Fruit fly (Drosophila melanogaster) whole organism, prepupa: ENCODE data around the gene CG11700.

Experiments
- Blimp-1 ChIP-seq: fragments of 200-800 bp; sonication (Bioruptor generic); optimal IDR thresholded peaks from 3 replicates; lab custom pipeline; 2017; ENCODE audit warnings: missing biosample characterization, missing genetic modification characterization, mild to moderate bottlenecking, moderate library complexity, missing genetic modification reagents
- CG11762 ChIP-seq: fragments of 200-800 bp; sonication (Bioruptor generic); optimal IDR thresholded peaks from 3 replicates; lab custom pipeline; 2016; ENCODE audit warnings: missing biosample characterization, missing genetic modification characterization; ENCODE audit not compliant: insufficient read depth
- CG15336 ChIP-seq: fragments of 200-800 bp; sonication (Bioruptor generic); IDR thresholded peaks from 2 replicates; pipeline ENCODE4 v1.3.6; 2022; ENCODE audit warnings: missing biosample characterization, missing genetic modification characterization
- CG1621 ChIP-seq: fragments of 200-800 bp; sonication (Bioruptor generic); optimal IDR thresholded peaks from 3 replicates; lab custom pipeline; 2018; ENCODE audit warnings: missing biosample characterization, mild to moderate bottlenecking, missing genetic modification characterization
- CG3032 ChIP-seq: fragments of 200-800 bp; optimal IDR thresholded peaks from 2 replicates; lab custom pipeline; 2019; ENCODE audit warnings: missing biosample characterization, mild to moderate bottlenecking, missing genetic modification characterization, moderate library complexity
- CG31627 ChIP-seq: fragments of 200-800 bp; sonication (Bioruptor generic); optimal IDR thresholded peaks from 3 replicates; lab custom pipeline; 2016; ENCODE audit warnings: missing biosample characterization, missing genetic modification characterization
- CG32006 ChIP-seq: fragments of 200-800 bp; sonication (Bioruptor generic); optimal IDR thresholded peaks from 3 replicates; lab custom pipeline; 2017; ENCODE audit warnings: missing biosample characterization, mild to moderate bottlenecking, missing genetic modification characterization
- CG3919 ChIP-seq: fragments of 200-800 bp; sonication (Bioruptor generic); optimal IDR thresholded peaks from 3 replicates; lab custom pipeline; 2016; ENCODE audit warnings: missing biosample characterization, missing genetic modification characterization
- CG6163 ChIP-seq: fragments of 200-800 bp; sonication (Bioruptor generic); IDR thresholded peaks from 3 replicates; pipeline ENCODE4 v1.3.6; 2022; ENCODE audit warnings: missing biosample characterization, missing genetic modification characterization
- CG6276 ChIP-seq: fragments of 200-800 bp; sonication (Bioruptor generic); optimal IDR thresholded peaks from 2 replicates; lab custom pipeline; 2017; ENCODE audit warnings: missing biosample characterization, mild to moderate bottlenecking, missing genetic modification characterization
- CG6854 ChIP-seq: fragments of 200-800 bp; sonication (Bioruptor generic); optimal IDR thresholded peaks from 2 replicates; lab custom pipeline; 2017; ENCODE audit warnings: missing biosample characterization, mild to moderate bottlenecking, missing genetic modification characterization
- CG7368 ChIP-seq: fragments of 200-800 bp; sonication (Bioruptor generic); optimal IDR thresholded peaks from 3 replicates; lab custom pipeline; 2016; ENCODE audit warnings: missing biosample characterization, missing genetic modification characterization
- CG8119 ChIP-seq: fragments of 200-800 bp; sonication (Bioruptor generic); IDR thresholded peaks from 3 replicates; pipeline ENCODE4 v1.3.6; 2022; ENCODE audit warnings: missing biosample characterization, missing genetic modification characterization
- CG8632 ChIP-seq: fragments of 200-800 bp; sonication (Bioruptor generic); optimal IDR thresholded peaks from 3 replicates; lab custom pipeline; 2016; ENCODE audit warnings: missing biosample characterization, missing genetic modification characterization
- CG9139 ChIP-seq: fragments of 200-800 bp; sonication (Bioruptor generic); optimal IDR thresholded peaks from 3 replicates; lab custom pipeline; 2017; ENCODE audit warnings: missing biosample characterization, mild to moderate bottlenecking, missing genetic modification characterization
- Eip75B ChIP-seq: fragments of 200-800 bp; sonication (Bioruptor generic); optimal IDR thresholded peaks from 3 replicates; lab custom pipeline; 2016; ENCODE audit warnings: missing biosample characterization, missing genetic modification characterization
- Eip78C ChIP-seq: fragments of 200-800 bp; sonication (Bioruptor generic); peaks from one replicate; lab custom pipeline; 2016; ENCODE audit warnings: missing biosample characterization, missing genetic modification characterization
- Eip93F ChIP-seq: fragments of 200-800 bp; sonication (Bioruptor generic); optimal IDR thresholded peaks from 2 replicates; lab custom pipeline; 2016; ENCODE audit warnings: missing biosample characterization, mild to moderate bottlenecking, missing genetic modification characterization
- Ets21C ChIP-seq: fragments of 200-800 bp; sonication (Bioruptor generic); optimal IDR thresholded peaks from 3 replicates; lab custom pipeline; 2016; ENCODE audit warnings: missing biosample characterization, missing genetic modification characterization
- Gug ChIP-seq: fragments of 200-800 bp; sonication (Bioruptor generic); IDR thresholded peaks from 2 replicates; pipeline ENCODE4 v1.3.6; 2022; ENCODE audit warnings: missing biosample characterization, missing genetic modification characterization
- Hr38 ChIP-seq: sonication (Bioruptor generic); optimal IDR thresholded peaks from 2 replicates; lab custom pipeline; 2016; ENCODE audit warnings: missing biosample characterization, missing genetic modification characterization
- Met ChIP-seq: fragments of 200-800 bp; sonication (Bioruptor generic); optimal IDR thresholded peaks from 3 replicates; lab custom pipeline; 2016; ENCODE audit warnings: missing biosample characterization, missing genetic modification characterization
- OdsH ChIP-seq: fragments of 200-800 bp; sonication (Bioruptor generic); optimal IDR thresholded peaks from 3 replicates; lab custom pipeline; 2016; ENCODE audit warnings: missing biosample characterization, missing genetic modification characterization
- Smox ChIP-seq: fragments of 200-800 bp; sonication (Bioruptor generic); optimal IDR thresholded peaks from 3 replicates; lab custom pipeline; 2016; ENCODE audit warnings: missing biosample characterization, missing genetic modification characterization
- Sox14 ChIP-seq: fragments of 200-800 bp; sonication (Bioruptor generic); optimal IDR thresholded peaks from 3 replicates; lab custom pipeline; 2016; ENCODE audit warnings: missing biosample characterization, missing genetic modification characterization
- achi ChIP-seq: fragments of 200-800 bp; sonication (Bioruptor generic); optimal IDR thresholded peaks from 3 replicates; lab custom pipeline; 2016; ENCODE audit warnings: missing biosample characterization, missing genetic modification characterization
- cyc ChIP-seq: fragments of 200-800 bp; sonication (Bioruptor generic); optimal IDR thresholded peaks from 3 replicates; lab custom pipeline; 2016; ENCODE audit warnings: missing biosample characterization, missing genetic modification characterization
- dsx ChIP-seq: fragments of 200-800 bp; optimal IDR thresholded peaks from 3 replicates; lab custom pipeline; 2019; ENCODE audit warnings: missing biosample characterization, mild to moderate bottlenecking, missing genetic modification characterization, moderate library complexity; ENCODE audit not compliant: poor library complexity, severe bottlenecking
- esn ChIP-seq: fragments of 200-800 bp; sonication (Bioruptor generic); optimal IDR thresholded peaks from 2 replicates; lab custom pipeline; 2016; ENCODE audit warnings: missing biosample characterization, mild to moderate bottlenecking, missing genetic modification characterization, moderate library complexity
- fd59A ChIP-seq: fragments of 200-800 bp; sonication (Bioruptor generic); optimal IDR thresholded peaks from 2 replicates; lab custom pipeline; 2017; ENCODE audit warnings: missing biosample characterization, mild to moderate bottlenecking, missing genetic modification characterization, missing genetic modification reagents
- fkh ChIP-seq: fragments of 200-800 bp; sonication (Bioruptor generic); optimal IDR thresholded peaks from 3 replicates; lab custom pipeline; 2017; ENCODE audit warnings: missing biosample characterization, mild to moderate bottlenecking, missing genetic modification characterization, moderate library complexity
- lz ChIP-seq: fragments of 200-800 bp; sonication (Bioruptor generic); optimal IDR thresholded peaks from 3 replicates; lab custom pipeline; 2016; ENCODE audit warnings: missing biosample characterization, missing genetic modification characterization
- net ChIP-seq: fragments of 200-800 bp; sonication (Bioruptor generic); optimal IDR thresholded peaks from 3 replicates; lab custom pipeline; 2016; ENCODE audit warnings: missing biosample characterization, missing genetic modification characterization
- pdm3 ChIP-seq: fragments of 200-800 bp; sonication (Bioruptor generic); optimal IDR thresholded peaks from 3 replicates; lab custom pipeline; 2016; ENCODE audit warnings: missing biosample characterization, missing genetic modification characterization
- salr ChIP-seq, 2 experiments: fragments of 200-800 bp; sonication (Bioruptor generic); optimal IDR thresholded peaks; 3 replicates each; lab custom pipeline; 2016 to 2018; ENCODE audit warnings: missing biosample characterization in 2 of 2, missing genetic modification characterization in 2 of 2, mild to moderate bottlenecking in 1 of 2
- ss ChIP-seq, 2 experiments: fragments of 200-800 bp; sonication (Bioruptor generic); optimal IDR thresholded peaks; 2 replicates in 1 of 2; 3 replicates in 1 of 2; lab custom pipeline; 2017 to 2018; ENCODE audit warnings: mild to moderate bottlenecking in 2 of 2, missing biosample characterization in 2 of 2, missing genetic modification characterization in 2 of 2, moderate library complexity in 1 of 2
- svp ChIP-seq: fragments of 200-800 bp; sonication (Bioruptor generic); peaks from one replicate; lab custom pipeline; 2016; ENCODE audit warnings: missing biosample characterization, missing genetic modification characterization
- topi ChIP-seq: fragments of 200-800 bp; sonication (Bioruptor generic); optimal IDR thresholded peaks from 3 replicates; lab custom pipeline; 2016; ENCODE audit warnings: missing biosample characterization, missing genetic modification characterization
- vri ChIP-seq: fragments of 200-800 bp; sonication (Bioruptor generic); optimal IDR thresholded peaks from 3 replicates; lab custom pipeline; 2016; ENCODE audit warnings: missing biosample characterization, mild to moderate bottlenecking, missing genetic modification characterization

The CG11700 gene

DNA sequence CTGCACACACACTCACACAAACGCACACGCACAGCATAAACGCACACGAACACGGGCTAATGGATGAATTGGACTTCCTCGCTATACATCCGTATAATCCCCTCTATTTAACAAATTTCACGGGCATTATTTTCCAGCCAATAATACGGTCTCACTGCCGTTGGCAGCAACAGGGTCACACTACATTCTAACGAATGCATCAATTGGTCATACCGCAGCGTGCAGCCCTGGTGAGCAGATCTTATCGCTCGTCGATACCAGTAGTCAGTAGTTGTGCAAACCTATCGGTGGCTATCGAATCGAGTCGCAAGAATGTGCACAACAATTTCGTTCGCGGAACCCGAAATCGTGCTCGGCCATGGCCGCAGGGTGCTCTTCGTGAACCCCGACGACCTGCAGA is 4.5 kb upstream of the CG11700 start, which contains the start of the genes Top3beta and wuho:
TSS of gene Top3beta (minus strand) at position 149 of the 400 bp plus-strand sequence.
TSS of gene wuho (plus strand) at position 259 of the 400 bp plus-strand sequence.
- TF ChIP-seq esn (GFP tag; lab: Kevin White, UChicago) (peak; percentile 48), Ets21C (GFP tag; lab: Kevin White, UChicago) (no peak), CG6163 (GFP tag; lab: Robert Waterston, UW) (0 out of 3 replicates have a peak, but pooled peaks have one; percentile 29), cyc (GFP tag; lab: Kevin White, UChicago) (peak; percentile 28), CG9139 (no peak), dsx (GFP tag; lab: Kevin White, UChicago) (peak; percentile 49), Sox14 (GFP tag; lab: Kevin White, UChicago) (peak; percentile 24), salr (GFP tag; optimal IDR thresholded peaks at IDR 0.05; lab: Kevin White, UChicago) (no peak), Eip78C (GFP tag; lab: Kevin White, UChicago) (peak; percentile 7), CG1621 (peak; percentile 98), lz (GFP tag; lab: Kevin White, UChicago) (peak; percentile 32), CG31627 (GFP tag; lab: Kevin White, UChicago) (peak; percentile 7)

DNA sequence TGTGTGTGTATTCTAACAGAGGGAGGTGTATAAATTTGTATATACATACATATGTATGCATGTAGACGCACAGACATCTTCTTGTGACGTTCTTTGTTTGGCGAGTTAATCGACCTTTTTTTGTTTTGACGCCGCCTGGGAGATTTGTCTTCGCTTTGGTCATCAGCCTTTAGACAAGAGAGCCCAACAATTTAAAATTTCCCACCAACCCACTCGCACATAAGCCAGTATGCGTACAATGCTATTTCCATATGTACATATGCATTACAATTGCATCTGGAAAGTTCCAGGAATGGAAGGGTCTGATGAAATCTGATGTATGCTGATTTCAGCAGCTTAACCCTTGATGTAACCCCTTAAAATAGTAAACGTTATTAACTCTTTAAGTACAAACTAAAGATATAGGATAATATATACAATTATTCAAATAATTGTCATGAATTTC is 3.7 kb downstream of the CG11700 start, which contains the start of gene Ubi-p5E:
TSS of gene Ubi-p5E (minus strand) at position 19 of the 445 bp plus-strand sequence.
- TF ChIP-seq achi (GFP tag; lab: Kevin White, UChicago) (no peak), CG32006 (GFP tag; lab: Kevin White, UChicago) (no peak), fkh (GFP tag; lab: Kevin White, UChicago) (peak; percentile 55), CG8632 (no peak), Eip93F (peak; percentile 12), CG9139 (no peak), Eip78C (GFP tag; lab: Kevin White, UChicago) (peak; percentile 25), ss (GFP tag; optimal IDR thresholded peaks at IDR 0.05; lab: Kevin White, UChicago) (peak in 1 of 2 experiments; percentile 11)

DNA sequence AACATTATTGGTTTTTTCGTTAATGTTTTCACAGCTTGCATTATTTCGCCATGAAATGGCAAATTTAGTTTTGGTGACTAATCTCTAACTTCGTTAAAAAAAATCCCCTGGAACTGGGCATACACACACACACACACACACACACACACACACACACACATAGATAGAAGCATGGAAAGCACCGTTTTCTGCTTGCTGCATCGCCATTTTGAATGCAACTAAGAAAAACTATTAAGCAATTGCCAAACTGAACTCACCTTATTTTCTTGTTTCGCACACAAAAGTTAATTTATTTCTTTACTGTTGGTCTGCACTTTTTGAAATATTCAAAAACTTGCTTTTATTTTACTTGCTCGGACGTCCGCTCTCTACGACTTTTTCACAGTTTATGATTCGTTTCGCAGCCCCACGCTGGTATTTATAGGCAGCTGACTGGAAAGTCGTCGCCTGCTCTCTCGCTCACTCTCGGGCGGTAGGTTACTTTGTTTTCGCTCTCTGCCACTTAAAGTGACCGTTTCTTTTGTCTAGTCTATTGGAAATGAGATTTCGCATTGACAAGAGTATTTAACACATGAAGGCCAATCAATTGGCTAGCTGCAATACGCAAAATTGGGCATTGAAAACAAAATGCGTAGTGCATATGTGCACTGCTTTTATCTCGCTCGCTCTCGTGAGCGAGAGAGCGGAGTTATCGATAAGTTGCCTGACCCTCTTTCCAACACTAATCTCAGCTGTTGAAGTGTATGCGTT is 4.3 kb downstream of the CG11700 start:
- TF ChIP-seq Eip78C (GFP tag; lab: Kevin White, UChicago) (peak; percentile 72), Blimp-1 (peak; percentile 2), net (GFP tag; lab: Kevin White, UChicago) (peak; percentile 7), Sox14 (GFP tag; lab: Kevin White, UChicago) (peak; percentile 52), Smox (GFP tag; lab: Kevin White, UChicago) (no peak), CG8632 (peak; percentile 4), ss (GFP tag; optimal IDR thresholded peaks at IDR 0.05; lab: Kevin White, UChicago) (peak in 1 of 2 experiments; percentile 22), fd59A (GFP tag; lab: Kevin White, UChicago) (no peak), cyc (GFP tag; lab: Kevin White, UChicago) (peak; percentile 6), Met (GFP tag; lab: Kevin White, UChicago) (peak; percentile 34), Eip75B (GFP tag; lab: Kevin White, UChicago) (peak; percentile 27), dsx (GFP tag; lab: Kevin White, UChicago) (peak; percentile 10), achi (GFP tag; lab: Kevin White, UChicago) (peak; percentile 33), svp (GFP tag; lab: Kevin White, UChicago) (peak; percentile 79), CG8119 (GFP tag; lab: Robert Waterston, UW) (peak; percentile 27; the same call in 1 of the 3 replicates), CG3919 (GFP tag; lab: Kevin White, UChicago) (peak; percentile 40), lz (GFP tag; lab: Kevin White, UChicago) (no peak), CG9139 (no peak), CG3032 (tag; lab: Kevin White, UChicago) (no peak), esn (GFP tag; lab: Kevin White, UChicago) (peak; percentile 45), topi (GFP tag; lab: Kevin White, UChicago) (peak; percentile 56)

DNA sequence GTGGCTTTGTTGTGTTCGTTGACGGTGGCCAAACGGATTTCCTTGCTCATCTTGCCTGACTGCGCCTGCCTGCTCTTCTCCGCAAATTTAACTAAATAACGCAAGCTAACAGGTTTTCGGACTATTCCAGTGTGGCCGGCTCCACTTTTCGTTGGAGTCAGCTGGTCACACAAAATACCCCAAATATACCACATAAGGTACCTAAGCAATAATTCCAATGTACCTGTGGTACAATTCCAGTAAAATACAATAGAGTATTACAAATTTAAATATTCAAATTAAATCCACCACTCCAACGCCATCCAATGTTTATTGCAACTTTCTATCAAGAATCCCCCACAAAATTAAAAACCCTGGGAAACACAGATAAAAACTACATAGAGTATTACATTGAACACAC is 6.8 kb downstream of the CG11700 start, which contains the start of gene CG3566:
TSS of gene CG3566 (minus strand) at position 135 of the 400 bp plus-strand sequence.
- TF ChIP-seq CG6276 (GFP tag; lab: Kevin White, UChicago) (no peak), CG32006 (GFP tag; lab: Kevin White, UChicago) (no peak), lz (GFP tag; lab: Kevin White, UChicago) (no peak), Hr38 (no peak), Sox14 (GFP tag; lab: Kevin White, UChicago) (peak; percentile 12), Smox (GFP tag; lab: Kevin White, UChicago) (no peak), vri (GFP tag; lab: Kevin White, UChicago) (peak; percentile 16), CG8632 (no peak), Gug (GFP tag; lab: Robert Waterston, UW) (no peak), svp (GFP tag; lab: Kevin White, UChicago) (peak; percentile 52), net (GFP tag; lab: Kevin White, UChicago) (no peak), dsx (GFP tag; lab: Kevin White, UChicago) (peak; percentile 0), CG1621 (peak; percentile 12), Eip78C (GFP tag; lab: Kevin White, UChicago) (peak; percentile 63), fkh (GFP tag; lab: Kevin White, UChicago) (no peak), CG6854 (GFP tag; lab: Kevin White, UChicago) (no peak), CG15336 (0 out of 2 replicates have a peak, but pooled peaks have one; percentile 27), CG11762 (GFP tag; lab: Kevin White, UChicago) (no peak), pdm3 (GFP tag; lab: Kevin White, UChicago) (no peak), esn (GFP tag; lab: Kevin White, UChicago) (peak; percentile 21), OdsH (GFP tag; lab: Kevin White, UChicago) (no peak), CG31627 (GFP tag; lab: Kevin White, UChicago) (no peak), CG7368 (GFP tag; lab: Kevin White, UChicago) (no peak), Blimp-1 (no peak)
